Fruit fly (Drosophila melanogaster): ENCODE measurements around the gene CG44405.

CG44405 gene

DNA sequence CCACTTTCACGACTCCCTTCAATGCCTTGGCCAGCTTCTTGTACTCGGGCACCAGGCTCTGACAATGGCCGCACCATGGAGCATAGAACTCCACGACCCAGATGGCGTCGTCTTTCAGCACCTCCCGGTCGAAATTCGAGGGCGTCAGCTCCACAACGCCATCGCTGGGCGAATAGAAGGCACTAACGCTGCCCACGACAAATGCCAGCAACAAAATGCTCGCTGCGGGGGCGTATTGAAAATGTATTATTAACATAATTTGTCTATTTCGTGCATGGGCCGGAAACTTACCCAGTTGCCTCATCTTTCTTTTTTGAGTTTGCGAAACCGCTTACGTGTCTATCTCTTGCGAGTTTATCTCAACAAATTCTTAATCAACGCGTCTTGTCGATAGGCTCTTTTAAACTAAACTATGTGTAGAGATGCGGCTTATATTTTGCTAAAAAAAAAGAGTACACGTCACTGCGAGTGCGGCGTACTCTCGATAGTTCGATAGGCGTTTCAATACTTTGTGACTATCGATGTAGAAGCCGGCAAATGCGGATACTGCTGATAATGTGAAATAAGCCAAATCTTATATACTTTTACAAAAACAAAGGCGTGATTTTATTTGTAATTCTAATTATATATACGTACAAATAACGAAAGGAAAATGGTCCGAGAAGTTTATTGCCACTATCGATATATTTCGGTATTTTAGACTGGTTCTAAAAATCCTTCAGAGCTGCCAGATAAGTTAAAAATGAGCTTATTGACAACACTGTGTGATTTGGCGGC lies 14.3 kb upstream of the CG44405 start, which contains the start of gene CaBP1:
Gene CaBP1 (minus strand): TSS at position 487 of the 777 bp plus-strand sequence.
- TF ChIP-seq Met (GFP tag; optimal IDR thresholded peaks at IDR 0.05) (no peak), Smox (GFP tag; optimal IDR thresholded peaks at IDR 0.05) (no peak), esn (GFP tag; optimal IDR thresholded peaks at IDR 0.05) (no peak), CG1621 (tag; optimal IDR thresholded peaks at IDR 0.05) (peak; percentile 3), CG3032 (tag; optimal IDR thresholded peaks at IDR 0.05) (no peak), dac (GFP tag; optimal IDR thresholded peaks at IDR 0.05) (no peak), CG10631 (GFP tag; optimal IDR thresholded peaks at IDR 0.05) (no peak), CG6276 (GFP tag; optimal IDR thresholded peaks at IDR 0.05) (no peak), net (GFP tag; optimal IDR thresholded peaks at IDR 0.05) (no peak), Gug (GFP tag; IDR thresholded peaks at IDR 0.05) (no peak), CG32006 (GFP tag; optimal IDR thresholded peaks at IDR 0.05) (no peak), topi (GFP tag; optimal IDR thresholded peaks at IDR 0.05) (peak; percentile 2), achi (GFP tag; optimal IDR thresholded peaks at IDR 0.05) (no peak), Blimp-1 (GFP tag; optimal IDR thresholded peaks at IDR 0.05) (no peak), cyc (GFP tag; optimal IDR thresholded peaks at IDR 0.05) (no peak), vri (GFP tag; optimal IDR thresholded peaks at IDR 0.05) (peak; percentile 16), salr (GFP tag; optimal IDR thresholded peaks at IDR 0.05) (no peak), Hr4 (GFP tag; optimal IDR thresholded peaks at IDR 0.05) (no peak), Sox15 (GFP tag; optimal IDR thresholded peaks at IDR 0.05) (no peak), CG6792 (GFP tag; optimal IDR thresholded peaks at IDR 0.05) (no peak), Eip75B (GFP tag; optimal IDR thresholded peaks at IDR 0.05) (no peak), CG10669 (GFP tag; optimal IDR thresholded peaks at IDR 0.05) (no peak), CG6854 (GFP tag; optimal IDR thresholded peaks at IDR 0.05) (peak; percentile 38), Eip78C (GFP tag) (peak; percentile 19), CG8319 (GFP tag; optimal IDR thresholded peaks at IDR 0.05) (no peak), Sox14 (GFP tag; optimal IDR thresholded peaks at IDR 0.05) (no peak), Sox102F (GFP tag; optimal IDR thresholded peaks at IDR 0.05) (no peak), CG11762 (GFP tag; optimal IDR thresholded peaks at IDR 0.05; ENCODE audit: insufficient read depth) (no peak), dsx (GFP tag; optimal IDR thresholded peaks at IDR 0.05; ENCODE audit: poor library complexity, severe bottlenecking) (no peak), lz (GFP tag; optimal IDR thresholded peaks at IDR 0.05) (peak; percentile 21), CG8119 (GFP tag; IDR thresholded peaks at IDR 0.05) (no peak), CG3919 (GFP tag; optimal IDR thresholded peaks at IDR 0.05) (no peak), CG4318 (GFP tag; optimal IDR thresholded peaks at IDR 0.05) (no peak), CG8632 (GFP tag; optimal IDR thresholded peaks at IDR 0.05) (no peak), CG9139 (GFP tag; optimal IDR thresholded peaks at IDR 0.05) (no peak), Eip93F (GFP tag; optimal IDR thresholded peaks at IDR 0.05) (no peak), spab (GFP tag; optimal IDR thresholded peaks at IDR 0.05) (no peak), OdsH (GFP tag; optimal IDR thresholded peaks at IDR 0.05) (no peak), CG15336 (GFP tag; IDR thresholded peaks at IDR 0.05) (no peak), acj6 (GFP tag; optimal IDR thresholded peaks at IDR 0.05) (no peak)

dm6 chr2L:16353765-16354164 lies 11.6 kb upstream of the CG44405 start:
- no peak for TF ChIP-seq achi (GFP tag; optimal IDR thresholded peaks at IDR 0.05)
- peak; percentile 3 for TF ChIP-seq CG6808 (GFP tag; optimal IDR thresholded peaks at IDR 0.05)
- TF ChIP-seq fd85E (GFP tag; optimal IDR thresholded peaks at IDR 0.05) = no peak
- no peak for TF ChIP-seq CG32006 (GFP tag; optimal IDR thresholded peaks at IDR 0.05)
- no peak for TF ChIP-seq Sox15 (GFP tag; optimal IDR thresholded peaks at IDR 0.05)
- no peak for TF ChIP-seq CG11294 (GFP tag; IDR thresholded peaks at IDR 0.05)
- no peak for TF ChIP-seq CG3032 (tag; optimal IDR thresholded peaks at IDR 0.05)
- TF ChIP-seq CG10669 (GFP tag; optimal IDR thresholded peaks at IDR 0.05) = no peak
- no peak for TF ChIP-seq Eip78C (GFP tag)
- no peak for TF ChIP-seq CG34406 (GFP tag; optimal IDR thresholded peaks at IDR 0.05)
- no peak for TF ChIP-seq OdsH (GFP tag; optimal IDR thresholded peaks at IDR 0.05)
- TF ChIP-seq svp (GFP tag) = peak; percentile 53
- no peak for TF ChIP-seq Eip75B (GFP tag; optimal IDR thresholded peaks at IDR 0.05)
- TF ChIP-seq salr (GFP tag; optimal IDR thresholded peaks at IDR 0.05) = no peak
- no peak for TF ChIP-seq pdm3 (GFP tag; optimal IDR thresholded peaks at IDR 0.05)
- TF ChIP-seq ss (GFP tag; optimal IDR thresholded peaks at IDR 0.05) = peak; percentile 10 to 24
- TF ChIP-seq CG16779 (tag; optimal IDR thresholded peaks at IDR 0.05) = no peak
